Worm (Caenorhabditis elegans): Measurements from ENCODE around the gene cbs-2.

Gene cbs-2

DNA sequence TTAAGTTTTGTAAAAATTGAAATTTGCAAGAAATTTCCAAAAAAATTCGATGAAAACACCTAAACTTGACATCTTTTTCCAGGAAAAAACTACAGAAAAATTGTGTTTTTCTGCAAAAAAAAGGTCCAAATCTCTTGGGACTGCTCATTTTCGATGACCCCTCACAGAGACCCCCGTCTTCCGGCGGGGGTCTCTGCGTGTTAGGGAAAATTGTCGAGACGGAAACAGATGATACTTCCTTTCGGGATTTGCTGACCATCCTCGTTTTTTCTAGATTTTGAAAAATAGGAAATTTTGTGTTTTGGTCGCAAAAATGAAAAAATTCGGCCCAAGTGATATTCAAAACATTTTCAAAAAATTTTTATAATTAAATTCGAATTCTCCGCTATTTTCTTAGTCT lies 32.0 kb downstream of the cbs-2 start:
- TF ChIP-seq aly-2 (tag; optimal IDR thresholded peaks at IDR 0.05) (no peak), hif-1 (tag; optimal IDR thresholded peaks at IDR 0.05) (no peak), aha-1 (tag) (peak; percentile 84), pqm-1 (tag; optimal IDR thresholded peaks at IDR 0.05) (no peak)

DNA sequence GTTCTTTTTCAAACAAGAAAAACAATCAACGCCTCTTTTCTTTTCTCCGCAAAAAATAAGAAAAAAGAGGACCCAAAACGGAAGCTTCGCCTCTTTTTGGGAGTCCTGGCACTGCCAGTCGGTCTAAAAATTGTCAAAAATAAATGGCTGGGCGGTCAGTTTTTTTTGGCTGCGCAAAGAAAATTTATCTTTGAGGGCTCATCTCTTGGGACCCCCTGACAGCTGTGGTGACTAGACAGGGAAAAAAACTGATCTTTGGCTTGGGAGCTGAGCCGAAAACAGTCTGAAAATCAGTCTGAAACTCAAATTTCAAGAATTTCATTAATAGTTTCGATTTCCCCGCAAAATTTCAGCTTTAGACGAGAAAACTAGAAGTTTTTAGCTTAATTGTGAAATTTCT lies 32.8 kb downstream of the cbs-2 start:
- TF ChIP-seq zag-1 (tag; optimal IDR thresholded peaks at IDR 0.05) (no peak), aha-1 (tag) (peak; percentile 95)

ce11 chrII:2189357-2189756 lies 34.0 kb downstream of the cbs-2 start, which contains the start of gene mtq-2:
Gene mtq-2, minus strand, starts transcription at chrII:2189457.
- TF ChIP-seq php-3 (GFP tag; IDR thresholded peaks at IDR 0.05): no peak
- TF ChIP-seq Y5F2A.4 (GFP tag; optimal IDR thresholded peaks at IDR 0.05): no peak
- no peak for TF ChIP-seq lin-1 (GFP tag; IDR thresholded peaks at IDR 0.05)
- no peak for TF ChIP-seq nhr-28 (tag; optimal IDR thresholded peaks at IDR 0.05)
- no peak for TF ChIP-seq pha-4 (GFP tag; IDR thresholded peaks at IDR 0.05)
- no peak for TF ChIP-seq pha-4 (tag; optimal IDR thresholded peaks at IDR 0.05)
- TF ChIP-seq madf-9 (GFP tag; conservative IDR thresholded peaks at IDR 0.05): no peak
- no peak for TF ChIP-seq dve-1 (tag; optimal IDR thresholded peaks at IDR 0.05; ENCODE audit: insufficient read depth)
- TF ChIP-seq zip-11 (GFP tag; IDR thresholded peaks at IDR 0.05): no peak
- no peak for TF ChIP-seq ztf-7 (tag; optimal IDR thresholded peaks at IDR 0.05)
- TF ChIP-seq nhr-42 (GFP tag; IDR thresholded peaks at IDR 0.05): no peak
- no peak for TF ChIP-seq dmd-6 (GFP tag; IDR thresholded peaks at IDR 0.05)
- TF ChIP-seq hlh-11 (tag; optimal IDR thresholded peaks at IDR 0.05): no peak
- no peak for TF ChIP-seq nhr-77 (tag; optimal IDR thresholded peaks at IDR 0.05)
- no peak for TF ChIP-seq tag-97 (GFP tag; IDR thresholded peaks at IDR 0.05)

DNA sequence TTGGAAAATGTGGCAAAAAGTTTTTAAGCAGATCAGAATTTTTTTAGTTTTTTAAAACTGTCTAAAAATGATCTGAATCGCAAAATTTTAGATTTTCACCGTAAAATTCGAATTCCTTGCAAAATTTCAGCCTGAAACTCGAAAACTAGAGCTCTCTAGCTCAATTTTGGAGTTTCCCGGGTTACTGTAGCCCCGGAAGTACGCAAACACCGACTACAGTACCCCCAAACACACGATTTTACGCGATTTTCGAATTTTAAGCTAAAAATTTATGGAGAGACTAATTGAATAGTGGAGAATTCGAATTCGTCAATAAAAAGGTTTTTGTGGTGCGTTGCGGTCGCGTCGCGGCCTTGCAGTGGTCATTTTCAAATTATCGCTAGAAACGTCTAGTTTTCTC lies 36.6 kb downstream of the cbs-2 start:
- peak; percentile 34 for TF ChIP-seq lin-13 (GFP tag; optimal IDR thresholded peaks at IDR 0.05)
- peak in 1 of 2 experiments; percentile 70 for TF ChIP-seq unc-62 (GFP tag; optimal IDR thresholded peaks at IDR 0.05 in 1 of 2)
- no peak for TF ChIP-seq unc-62 (tag; optimal IDR thresholded peaks at IDR 0.05)
- no peak for TF ChIP-seq T20F7.1 (GFP tag; optimal IDR thresholded peaks at IDR 0.05)
- TF ChIP-seq lsy-2 (tag; optimal IDR thresholded peaks at IDR 0.05): peak in 1 of 2 experiments; percentile 0

DNA sequence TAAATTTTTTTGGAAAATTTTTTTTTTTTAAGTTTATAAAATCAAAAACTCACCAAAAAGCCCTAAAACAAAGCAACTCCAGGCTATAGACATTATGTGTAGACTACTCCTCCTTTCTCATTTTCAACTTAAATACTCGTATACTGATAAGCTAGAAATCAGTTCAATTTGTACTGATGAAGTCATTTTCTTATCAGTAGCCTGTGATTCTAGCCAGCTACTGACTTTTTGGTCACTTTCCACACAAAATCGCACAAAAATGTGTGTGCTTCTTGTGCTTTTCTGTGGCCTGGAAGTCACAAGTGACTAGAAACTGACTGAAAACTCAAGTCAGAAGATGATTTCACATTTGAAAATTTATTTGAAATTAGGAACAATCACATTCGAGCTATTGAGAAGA lies 37.0 kb downstream of the cbs-2 start, which contains the start of gene gba-2:
TSS of gene gba-2 (minus strand) at position 106 of the 400 bp plus-strand sequence.
- TF ChIP-seq dmd-6 (GFP tag; IDR thresholded peaks at IDR 0.05): peak; percentile 63; the same call in 1 of the 2 replicates
- TF ChIP-seq nhr-77 (tag; optimal IDR thresholded peaks at IDR 0.05): peak; percentile 17
- peak; percentile 15 for TF ChIP-seq hlh-30 (tag; optimal IDR thresholded peaks at IDR 0.05; ENCODE audit: insufficient read depth)
- TF ChIP-seq T26A8.4 (GFP tag; IDR thresholded peaks at IDR 0.05): no peak
- TF ChIP-seq lin-38 (GFP tag; IDR thresholded peaks at IDR 0.05): no peak
- peak; percentile 98 for TF ChIP-seq nhr-28 (tag; optimal IDR thresholded peaks at IDR 0.05)
- no peak for TF ChIP-seq unc-39 (tag; optimal IDR thresholded peaks at IDR 0.05)
- TF ChIP-seq F10B5.3 (tag; optimal IDR thresholded peaks at IDR 0.05): no peak
- peak; percentile 69 for TF ChIP-seq pqm-1 (tag; optimal IDR thresholded peaks at IDR 0.05)
- peak; percentile 30 for TF ChIP-seq hlh-11 (tag; optimal IDR thresholded peaks at IDR 0.05)
- TF ChIP-seq tra-1 (GFP tag; IDR thresholded peaks at IDR 0.05): no peak

DNA sequence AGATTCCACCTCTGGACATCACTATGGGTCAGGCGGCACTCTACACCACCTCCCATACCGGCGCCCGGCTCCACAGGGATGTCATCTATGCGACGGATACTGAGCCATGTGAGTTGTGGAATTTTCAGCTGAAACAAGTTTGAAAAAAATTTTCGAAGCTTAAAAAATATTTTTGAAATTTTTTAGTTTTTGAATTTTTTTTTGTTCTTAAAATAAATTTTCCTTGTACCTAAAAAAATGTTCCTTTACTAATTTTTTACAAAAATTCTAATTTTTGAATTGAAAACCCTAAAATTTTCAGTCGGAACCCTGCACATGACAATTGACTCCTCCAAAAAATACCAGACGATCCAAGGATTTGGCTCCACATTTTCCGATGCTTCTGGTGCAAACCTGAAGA lies 45.6 kb downstream of the cbs-2 start:
- TF ChIP-seq aha-1 (tag) (peak; percentile 92), daf-12 (tag; optimal IDR thresholded peaks at IDR 0.05) (no peak)
